Fruit fly (Drosophila melanogaster) whole organism, pupa: ENCODE results near the gene mdy.

Experiments used
- CG10348 ChIP-seq: fragments of 200-800 bp; sonication (Bioruptor generic); IDR thresholded peaks from 2 replicates; pipeline ENCODE4 v1.3.6; 2022; ENCODE audit warnings: missing biosample characterization, missing genetic modification characterization
- CG12605 ChIP-seq: fragments of 200-800 bp; sonication (Bioruptor generic); IDR thresholded peaks from 2 replicates; pipeline ENCODE4 v1.3.6; 2022; ENCODE audit warnings: missing biosample characterization, missing genetic modification characterization
- CG13204 ChIP-seq: fragments of 200-800 bp; sonication (Bioruptor generic); optimal IDR thresholded peaks from 2 replicates; lab custom pipeline; 2018; ENCODE audit warnings: missing biosample characterization, mild to moderate bottlenecking, missing genetic modification characterization, moderate library complexity
- CG14655 ChIP-seq: fragments of 200-800 bp; sonication (Bioruptor generic); optimal IDR thresholded peaks from 3 replicates; lab custom pipeline; 2017; ENCODE audit warnings: mild to moderate bottlenecking, missing biosample characterization, missing genetic modification reagents, missing genetic modification characterization
- CG15710 ChIP-seq: fragments of 200-800 bp; sonication (Bioruptor generic); optimal IDR thresholded peaks from 2 replicates; lab custom pipeline; 2018; ENCODE audit warnings: missing biosample characterization, mild to moderate bottlenecking, missing genetic modification characterization, moderate library complexity
- CG17806 ChIP-seq: fragments of 200-800 bp; sonication (Bioruptor generic); optimal IDR thresholded peaks from 2 replicates; lab custom pipeline; 2018; ENCODE audit warnings: missing biosample characterization, mild to moderate bottlenecking, missing genetic modification characterization, moderate library complexity
- CG32121 ChIP-seq: fragments of 200-800 bp; sonication (Bioruptor generic); IDR thresholded peaks from 2 replicates; pipeline ENCODE4 v1.3.6; 2022; ENCODE audit warnings: missing biosample characterization, missing genetic modification characterization
- CG34367 ChIP-seq: fragments of 200-800 bp; sonication (Bioruptor generic); optimal IDR thresholded peaks from 2 replicates; lab custom pipeline; 2018; ENCODE audit warnings: missing biosample characterization, mild to moderate bottlenecking, missing genetic modification characterization
- CG4496 ChIP-seq: fragments of 200-800 bp; sonication (Bioruptor generic); IDR thresholded peaks from 3 replicates; pipeline ENCODE4 v1.3.6; 2022; ENCODE audit warnings: missing biosample characterization, missing genetic modification characterization
- CG8159 ChIP-seq: fragments of 200-800 bp; sonication (Bioruptor generic); optimal IDR thresholded peaks from 3 replicates; lab custom pipeline; 2018; ENCODE audit warnings: missing biosample characterization, mild to moderate bottlenecking, missing genetic modification characterization, moderate library complexity
- CG8301 ChIP-seq: fragments of 200-800 bp; sonication (Bioruptor generic); optimal IDR thresholded peaks from 2 replicates; lab custom pipeline; 2018; ENCODE audit warnings: missing biosample characterization, mild to moderate bottlenecking, missing genetic modification characterization
- CG9948 ChIP-seq: fragments of 200-800 bp; sonication (Bioruptor generic); optimal IDR thresholded peaks from 2 replicates; lab custom pipeline; 2018; ENCODE audit warnings: missing biosample characterization, mild to moderate bottlenecking, missing genetic modification characterization, moderate library complexity
- D1 ChIP-seq: fragments of 200-800 bp; sonication (Bioruptor generic); optimal IDR thresholded peaks from 2 replicates; lab custom pipeline; 2018; ENCODE audit warnings: missing biosample characterization, mild to moderate bottlenecking, missing genetic modification characterization, moderate library complexity
- EcR ChIP-seq: fragments of 200-800 bp; sonication (Bioruptor generic); optimal IDR thresholded peaks from 3 replicates; lab custom pipeline; 2019; ENCODE audit warnings: missing biosample characterization, missing genetic modification characterization, mild to moderate bottlenecking, moderate library complexity, missing genetic modification reagents
- Ets98B ChIP-seq: fragments of 200-800 bp; sonication (Bioruptor generic); IDR thresholded peaks from 2 replicates; pipeline ENCODE4 v1.3.6; 2022; ENCODE audit warnings: missing biosample characterization, missing genetic modification characterization
- Pif1A ChIP-seq: fragments of 200-800 bp; sonication (Bioruptor generic); optimal IDR thresholded peaks from 3 replicates; lab custom pipeline; 2016; ENCODE audit warnings: missing biosample characterization, missing genetic modification characterization
- Pif1B ChIP-seq: fragments of 200-800 bp; sonication (Bioruptor generic); optimal IDR thresholded peaks from 3 replicates; lab custom pipeline; 2016; ENCODE audit warnings: missing biosample characterization, missing genetic modification characterization
- Snoo ChIP-seq: fragments of 200-800 bp; sonication (Bioruptor generic); optimal IDR thresholded peaks from 3 replicates; lab custom pipeline; 2017; ENCODE audit warnings: missing biosample characterization, mild to moderate bottlenecking, missing genetic modification characterization, inconsistent platforms
- fd96Ca ChIP-seq: fragments of 200-800 bp; sonication (Bioruptor generic); IDR thresholded peaks from 3 replicates; pipeline ENCODE4 v1.3.6; 2022; ENCODE audit warnings: missing biosample characterization, missing genetic modification characterization
- gl ChIP-seq: fragments of 200-800 bp; sonication (Bioruptor generic); optimal IDR thresholded peaks from 2 replicates; lab custom pipeline; 2018; ENCODE audit warnings: missing biosample characterization, mild to moderate bottlenecking, missing genetic modification characterization
- rn ChIP-seq: fragments of 200-800 bp; sonication (Bioruptor generic); IDR thresholded peaks from 2 replicates; pipeline ENCODE4 v1.3.6; 2022; ENCODE audit warnings: missing biosample characterization, missing genetic modification characterization

mdy gene

DNA sequence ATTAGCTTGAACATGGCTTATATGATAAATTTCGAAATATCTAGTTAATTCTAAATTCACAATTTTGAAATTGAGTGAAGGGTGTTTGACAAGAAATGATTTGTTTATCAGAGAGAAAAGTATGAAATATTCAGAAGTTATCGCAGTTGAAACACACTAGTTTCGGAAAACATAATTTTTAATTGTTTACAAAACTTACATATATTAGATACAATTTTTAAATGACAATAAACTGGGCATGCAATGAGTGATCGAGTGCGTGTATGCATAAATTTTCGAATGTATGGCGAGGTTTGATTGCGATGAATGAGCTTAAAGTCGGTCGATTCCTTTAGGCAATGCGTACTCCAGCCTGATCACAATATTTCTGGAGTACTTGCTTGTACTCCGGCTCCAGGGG, 4.5 kb downstream of the mdy start, which contains the start of gene CG13280:
TSS of gene CG13280 (minus strand) at position 101 of the 400 bp plus-strand sequence.
- TF ChIP-seq CG8159 (no peak), Snoo (no peak), fd96Ca (no peak), D1 (no peak), CG4496 (GFP tag; lab: Robert Waterston, UW) (no peak), CG9948 (tag; lab: Kevin White, UChicago) (no peak), EcR (GFP tag; lab: Kevin White, UChicago) (no peak), Pif1B (GFP tag; lab: Kevin White, UChicago) (no peak), CG17806 (tag; lab: Kevin White, UChicago) (no peak), CG14655 (no peak), CG8301 (tag; lab: Kevin White, UChicago) (no peak), CG34367 (tag; lab: Kevin White, UChicago) (no peak), CG12605 (GFP tag; lab: Robert Waterston, UW) (no peak), CG13204 (GFP tag; lab: Kevin White, UChicago) (no peak), gl (tag; lab: Kevin White, UChicago) (no peak), CG10348 (GFP tag; lab: Robert Waterston, UW) (no peak), CG15710 (tag; lab: Kevin White, UChicago) (no peak), CG32121 (GFP tag; lab: Robert Waterston, UW) (no peak), rn (GFP tag; lab: Robert Waterston, UW) (no peak)

DNA sequence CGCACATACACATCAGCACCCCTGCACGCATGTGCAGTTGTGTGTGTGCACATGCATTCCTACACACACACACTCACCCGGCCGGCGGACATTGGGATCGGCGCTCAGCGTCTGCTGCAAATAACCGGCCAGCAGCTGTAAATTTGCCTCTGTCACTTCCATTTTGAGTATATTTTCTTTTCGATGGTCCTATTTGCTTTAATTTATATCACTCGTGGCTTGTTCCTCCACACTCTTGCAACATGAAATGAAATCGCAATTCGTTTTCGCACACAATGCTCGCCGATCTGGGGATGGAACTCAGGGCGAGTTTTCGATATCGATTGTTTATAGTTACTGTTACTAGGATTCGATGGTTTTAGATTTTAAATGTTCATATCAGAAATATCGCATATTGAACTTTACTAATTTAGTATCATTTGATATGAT, 8.5 kb downstream of the mdy start, which contains the start of gene Cse1:
TSS of gene Cse1 (minus strand) at position 303 of the 429 bp plus-strand sequence.
- TF ChIP-seq rn (GFP tag; lab: Robert Waterston, UW): no peak
- no peak for TF ChIP-seq CG9948 (tag; lab: Kevin White, UChicago)
- no peak for TF ChIP-seq CG17806 (tag; lab: Kevin White, UChicago)
- no peak for TF ChIP-seq CG12605 (GFP tag; lab: Robert Waterston, UW)
- TF ChIP-seq CG4496 (GFP tag; lab: Robert Waterston, UW): no peak
- TF ChIP-seq Pif1A (GFP tag; lab: Kevin White, UChicago): no peak
- TF ChIP-seq fd96Ca: no peak
- no peak for TF ChIP-seq EcR (GFP tag; lab: Kevin White, UChicago)
- TF ChIP-seq gl (tag; lab: Kevin White, UChicago): no peak
- TF ChIP-seq Snoo: no peak
- TF ChIP-seq Ets98B (GFP tag; lab: Robert Waterston, UW): no peak
- no peak for TF ChIP-seq D1
- no peak for TF ChIP-seq CG8301 (tag; lab: Kevin White, UChicago)
- no peak for TF ChIP-seq Pif1B (GFP tag; lab: Kevin White, UChicago)
- no peak for TF ChIP-seq CG15710 (tag; lab: Kevin White, UChicago)
- no peak for TF ChIP-seq CG8159

DNA sequence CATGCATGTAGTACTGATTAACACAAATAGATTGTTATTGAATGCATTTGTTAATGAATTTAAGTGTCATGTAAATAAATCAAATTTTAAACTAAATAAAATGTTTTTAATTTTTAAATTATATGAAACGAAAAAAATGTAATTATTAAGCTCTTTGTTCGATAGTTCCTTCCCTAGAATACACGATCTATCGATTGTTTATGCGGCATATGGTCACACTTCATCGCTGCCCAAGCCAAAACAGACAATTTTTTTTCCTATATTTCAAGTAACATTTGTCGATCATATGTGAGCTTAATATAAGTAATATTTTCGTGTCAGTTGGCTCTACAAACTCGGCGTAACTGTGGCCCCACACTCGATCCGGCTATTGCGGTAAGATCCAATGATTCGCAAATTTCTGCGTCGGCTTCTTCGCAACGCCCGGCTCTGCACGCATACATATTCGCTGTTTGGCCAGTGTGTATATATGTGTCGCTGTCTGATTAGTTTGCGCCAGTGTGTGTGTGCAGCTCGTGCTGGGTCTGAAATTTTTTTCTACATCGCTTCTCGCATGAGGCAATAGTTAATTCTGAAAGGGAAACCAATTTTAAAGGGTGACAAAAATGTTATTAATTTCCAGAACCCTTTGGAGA, 10.5 kb downstream of the mdy start, which contains the start of gene AspRS-m:
TSS of gene AspRS-m (plus strand) at position 207 of the 635 bp plus-strand sequence.
- no peak for TF ChIP-seq CG4496 (GFP tag; lab: Robert Waterston, UW)
- no peak for TF ChIP-seq EcR (GFP tag; lab: Kevin White, UChicago)
- no peak for TF ChIP-seq CG32121 (GFP tag; lab: Robert Waterston, UW)
- TF ChIP-seq CG34367 (tag; lab: Kevin White, UChicago): no peak
- no peak for TF ChIP-seq D1
- no peak for TF ChIP-seq CG9948 (tag; lab: Kevin White, UChicago)
- TF ChIP-seq Ets98B (GFP tag; lab: Robert Waterston, UW): no peak
- no peak for TF ChIP-seq CG14655
- TF ChIP-seq CG12605 (GFP tag; lab: Robert Waterston, UW): no peak
- TF ChIP-seq CG10348 (GFP tag; lab: Robert Waterston, UW): no peak
- TF ChIP-seq CG8159: no peak
- TF ChIP-seq rn (GFP tag; lab: Robert Waterston, UW): no peak
- TF ChIP-seq CG8301 (tag; lab: Kevin White, UChicago): no peak
- TF ChIP-seq CG13204 (GFP tag; lab: Kevin White, UChicago): no peak
- no peak for TF ChIP-seq Snoo
- TF ChIP-seq Pif1B (GFP tag; lab: Kevin White, UChicago): no peak

DNA sequence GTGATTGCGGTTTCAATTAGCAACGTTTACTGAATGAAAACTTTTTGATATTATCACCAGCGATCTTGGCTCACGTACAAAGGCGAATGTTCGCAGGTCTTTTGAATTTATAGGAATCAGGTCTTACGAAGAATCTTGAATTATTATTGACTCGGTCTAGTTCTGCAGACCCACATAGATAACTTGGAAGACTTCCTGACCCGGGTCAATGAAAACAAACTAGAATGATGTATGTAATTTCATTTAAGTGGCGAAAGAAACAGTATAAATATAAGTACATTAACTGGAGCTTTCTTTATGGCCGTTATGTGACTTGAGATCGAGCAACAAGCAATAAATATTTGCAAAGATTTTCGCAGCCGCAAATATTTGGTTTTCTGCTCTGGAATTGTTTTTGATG, 17.9 kb downstream of the mdy start, which contains the start of gene CG13282:
TSS of gene CG13282 (minus strand) at position 101 of the 400 bp plus-strand sequence.
- TF ChIP-seq CG32121 (GFP tag; lab: Robert Waterston, UW) (no peak), CG4496 (GFP tag; lab: Robert Waterston, UW) (no peak), CG14655 (no peak), CG15710 (tag; lab: Kevin White, UChicago) (no peak)

DNA sequence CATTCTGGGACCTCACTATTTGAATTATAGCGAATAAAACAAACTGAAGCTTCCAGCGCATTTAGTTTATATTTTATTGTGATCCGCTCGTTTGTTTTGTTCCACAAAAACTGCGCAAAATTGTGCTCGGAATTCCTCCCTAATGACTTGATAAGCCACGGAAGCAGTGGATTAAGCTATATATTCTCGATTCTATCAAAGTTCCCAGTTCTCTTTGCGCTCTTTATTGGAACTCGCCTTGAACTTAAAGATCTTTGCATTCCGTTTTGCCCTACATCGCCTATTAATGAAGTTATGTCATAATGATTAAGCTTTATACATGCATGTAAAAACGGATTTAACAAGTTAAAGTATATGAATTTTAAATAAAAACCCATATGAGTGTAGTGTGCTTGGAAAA, 20.7 kb downstream of the mdy start, which contains the start of gene Nepl9:
TSS of gene Nepl9 (minus strand) at position 101 of the 400 bp plus-strand sequence.
- TF ChIP-seq CG34367 (tag; lab: Kevin White, UChicago): no peak
- TF ChIP-seq CG10348 (GFP tag; lab: Robert Waterston, UW): no peak
- TF ChIP-seq Pif1A (GFP tag; lab: Kevin White, UChicago): no peak
- TF ChIP-seq D1: no peak
- no peak for TF ChIP-seq Snoo
- no peak for TF ChIP-seq CG15710 (tag; lab: Kevin White, UChicago)
- no peak for TF ChIP-seq gl (tag; lab: Kevin White, UChicago)
- TF ChIP-seq CG13204 (GFP tag; lab: Kevin White, UChicago): no peak
- no peak for TF ChIP-seq CG4496 (GFP tag; lab: Robert Waterston, UW)
- TF ChIP-seq Pif1B (GFP tag; lab: Kevin White, UChicago): no peak
- no peak for TF ChIP-seq CG32121 (GFP tag; lab: Robert Waterston, UW)
- TF ChIP-seq, all 21 proteins: peak for 0
